Worm (Caenorhabditis elegans) whole organism, L1 larva: Measurements from ENCODE around the gene C23F12.3.

Experiments
- C04F5.9 ChIP-seq: sonication (generic microtip); optimal IDR thresholded peaks from 2 replicates; lab custom pipeline; 2016; ENCODE audit warnings: missing genetic modification characterization, missing compliant biosample characterization
- C34B4.2 ChIP-seq: sonication (generic microtip); optimal IDR thresholded peaks from 2 replicates; lab custom pipeline; 2017; ENCODE audit warnings: mild to moderate bottlenecking, missing genetic modification characterization, missing compliant biosample characterization
- alr-1 ChIP-seq: fragments of 200-800 bp; sonication (Bioruptor generic); optimal IDR thresholded peaks from 2 replicates; lab custom pipeline; 2018; ENCODE audit warnings: borderline replicate concordance, mild to moderate bottlenecking, missing genetic modification characterization, missing compliant biosample characterization
- blmp-1 ChIP-seq: fragments of 150-350 bp; optimal IDR thresholded peaks from 2 replicates; lab custom pipeline; 2014; ENCODE audit warnings: missing biosample characterization, missing genetic modification characterization
- ceh-63 ChIP-seq: fragments of 200-800 bp; sonication (Bioruptor generic); optimal IDR thresholded peaks from 2 replicates; lab custom pipeline; 2018; ENCODE audit warnings: mild to moderate bottlenecking, missing genetic modification characterization, missing compliant biosample characterization
- ces-1 ChIP-seq: fragments of 150-350 bp; optimal IDR thresholded peaks from 2 replicates; lab custom pipeline; 2014; ENCODE audit warnings: missing biosample characterization, missing genetic modification reagents, missing genetic modification characterization
- dpl-1 ChIP-seq, 3 experiments: fragments of 150-350 bp in 2 of 3; sonication (generic microtip) in 1 of 3; optimal IDR thresholded peaks; 2 replicates each; lab custom pipeline; 2014 to 2017; ENCODE audit warnings: missing biosample characterization in 3 of 3, missing genetic modification characterization in 3 of 3, missing genetic modification reagents in 3 of 3
- dsc-1 ChIP-seq: sonication (generic microtip); optimal IDR thresholded peaks from 2 replicates; lab custom pipeline; 2016; ENCODE audit warnings: mild to moderate bottlenecking, missing genetic modification characterization, missing compliant biosample characterization
- efl-3 ChIP-seq: fragments of 200-800 bp; sonication (Bioruptor generic); optimal IDR thresholded peaks from 2 replicates; lab custom pipeline; 2018; ENCODE audit warnings: mild to moderate bottlenecking, missing genetic modification characterization, missing compliant biosample characterization
- egl-13 ChIP-seq: sonication (generic microtip); optimal IDR thresholded peaks from 2 replicates; lab custom pipeline; 2016; ENCODE audit warnings: missing genotype, missing genetic modification reagents, missing genetic modification characterization, missing compliant biosample characterization
- elt-2 ChIP-seq: sonication (generic microtip); optimal IDR thresholded peaks from 2 replicates; lab custom pipeline; 2016; ENCODE audit warnings: missing genetic modification characterization, mild to moderate bottlenecking, inconsistent platforms, missing compliant biosample characterization, missing genetic modification reagents
- elt-3 ChIP-seq, 6 experiments: fragments of 150-350 bp in 1 of 6; sonication (generic microtip); optimal IDR thresholded peaks; 2 replicates each; lab custom pipeline; 2017 to 2018; ENCODE audit warnings: missing biosample characterization in 6 of 6, missing genetic modification characterization in 6 of 6, inconsistent platforms in 1 of 6
- ets-5 ChIP-seq: fragments of 200-800 bp; sonication (Bioruptor generic); IDR thresholded peaks from 2 replicates; pipeline ENCODE4 v1.3.6; 2022; ENCODE audit warnings: missing genetic modification characterization, missing compliant biosample characterization
- fkh-4 ChIP-seq: sonication (generic microtip); optimal IDR thresholded peaks from 2 replicates; lab custom pipeline; 2016; ENCODE audit warnings: missing compliant biosample characterization, missing genetic modification characterization, borderline replicate concordance
- fkh-8 ChIP-seq: sonication (generic microtip); optimal IDR thresholded peaks from 2 replicates; lab custom pipeline; 2016; ENCODE audit warnings: mild to moderate bottlenecking, missing genetic modification characterization, missing compliant biosample characterization
- grh-1 ChIP-seq: fragments of 200-800 bp; sonication (Bioruptor generic); IDR thresholded peaks from 2 replicates; pipeline ENCODE4 v1.3.6; 2022; ENCODE audit warnings: missing genetic modification reagents, missing genetic modification characterization, missing compliant biosample characterization
- hlh-17 ChIP-seq: fragments of 200-800 bp; sonication (Bioruptor generic); optimal IDR thresholded peaks from 2 replicates; lab custom pipeline; 2018; ENCODE audit warnings: missing genetic modification characterization, mild to moderate bottlenecking, missing compliant biosample characterization, moderate library complexity, borderline replicate concordance
- hlh-4 ChIP-seq: sonication (generic microtip); optimal IDR thresholded peaks from 2 replicates; lab custom pipeline; 2016; ENCODE audit warnings: mild to moderate bottlenecking, missing genetic modification characterization, missing compliant biosample characterization
- hpl-2 ChIP-seq: fragments of 150-350 bp; optimal IDR thresholded peaks from 2 replicates; lab custom pipeline; 2014; ENCODE audit warnings: missing biosample characterization, missing genetic modification reagents, missing genetic modification characterization
- isw-1 ChIP-seq: fragments of 200-800 bp; sonication (Bioruptor generic); IDR thresholded peaks from 2 replicates; pipeline ENCODE4 v1.3.6; 2022; ENCODE audit warnings: missing genetic modification characterization, missing compliant biosample characterization
- jun-1 ChIP-seq: fragments of 150-350 bp; optimal IDR thresholded peaks from 2 replicates; lab custom pipeline; 2014; ENCODE audit warnings: missing biosample characterization, missing genetic modification reagents, missing genetic modification characterization
- lin-13 ChIP-seq: fragments of 150-350 bp; optimal IDR thresholded peaks from 2 replicates; lab custom pipeline; 2014; ENCODE audit warnings: missing biosample characterization, missing genetic modification reagents, missing genetic modification characterization
- lin-14 ChIP-seq: fragments of 200-800 bp; sonication (Bioruptor generic); optimal IDR thresholded peaks from 2 replicates; lab custom pipeline; 2018; ENCODE audit warnings: mild to moderate bottlenecking, missing genetic modification characterization, moderate library complexity, missing compliant biosample characterization
- lin-15B ChIP-seq: fragments of 150-350 bp; sonication (generic microtip); optimal IDR thresholded peaks from 3 replicates; lab custom pipeline; 2014; ENCODE audit warnings: missing biosample characterization, missing genetic modification characterization
- lin-35 ChIP-seq, 2 experiments: fragments of 150-350 bp; optimal IDR thresholded peaks; 2 replicates each; lab custom pipeline; 2014; ENCODE audit warnings: missing biosample characterization in 2 of 2, missing genetic modification characterization in 2 of 2, missing genetic modification reagents in 2 of 2
- lin-39 ChIP-seq: fragments of 150-350 bp; optimal IDR thresholded peaks from 2 replicates; lab custom pipeline; 2014; ENCODE audit warnings: missing biosample characterization, missing genetic modification reagents, missing genetic modification characterization
- lir-3 ChIP-seq: sonication (generic microtip); optimal IDR thresholded peaks from 2 replicates; lab custom pipeline; 2016; ENCODE audit warnings: mild to moderate bottlenecking, missing genetic modification characterization, moderate library complexity, missing compliant biosample characterization; ENCODE audit not compliant: poor library complexity
- lsy-2 ChIP-seq, 2 experiments: fragments of 150-350 bp; optimal IDR thresholded peaks; 2 replicates each; lab custom pipeline; 2014; ENCODE audit warnings: missing biosample characterization in 2 of 2, missing genetic modification characterization in 2 of 2
- mdl-1 ChIP-seq, 2 experiments: fragments of 150-350 bp; optimal IDR thresholded peaks; 2 replicates each; lab custom pipeline; 2014 to 2017; ENCODE audit warnings: missing biosample characterization in 2 of 2, missing genetic modification characterization in 2 of 2, inconsistent platforms in 1 of 2
- mef-2 ChIP-seq: fragments of 150-350 bp; optimal IDR thresholded peaks from 2 replicates; lab custom pipeline; 2014; ENCODE audit warnings: missing biosample characterization, missing genetic modification characterization
- nhr-11 ChIP-seq: fragments of 150-350 bp; optimal IDR thresholded peaks from 2 replicates; lab custom pipeline; 2014; ENCODE audit warnings: missing biosample characterization, missing genetic modification characterization
- nhr-12 ChIP-seq: sonication (generic microtip); optimal IDR thresholded peaks from 2 replicates; lab custom pipeline; 2017; ENCODE audit warnings: missing biosample characterization, missing genetic modification characterization
- nhr-20 ChIP-seq: sonication (generic microtip); optimal IDR thresholded peaks from 2 replicates; lab custom pipeline; 2016; ENCODE audit warnings: mild to moderate bottlenecking, missing genetic modification characterization, missing compliant biosample characterization
- nhr-237 ChIP-seq: fragments of 150-350 bp; optimal IDR thresholded peaks from 2 replicates; lab custom pipeline; 2014; ENCODE audit warnings: missing biosample characterization, missing genetic modification characterization
- nhr-71 ChIP-seq: sonication (generic microtip); optimal IDR thresholded peaks from 2 replicates; lab custom pipeline; 2016; ENCODE audit warnings: mild to moderate bottlenecking, missing genetic modification characterization, moderate library complexity, missing compliant biosample characterization
- nhr-84 ChIP-seq: sonication (generic microtip); optimal IDR thresholded peaks from 2 replicates; lab custom pipeline; 2017; ENCODE audit warnings: missing biosample characterization, missing genetic modification characterization
- nhr-85 ChIP-seq: sonication (generic microtip); peaks from one replicate; lab custom pipeline; 2016; ENCODE audit warnings: missing genetic modification characterization, inconsistent platforms, missing compliant biosample characterization
- nhr-90 ChIP-seq: sonication (generic microtip); optimal IDR thresholded peaks from 2 replicates; lab custom pipeline; 2016; ENCODE audit warnings: mild to moderate bottlenecking, missing genetic modification characterization, missing compliant biosample characterization; ENCODE audit not compliant: poor library complexity
- pax-3 ChIP-seq: fragments of 200-800 bp; sonication (Bioruptor generic); optimal IDR thresholded peaks from 2 replicates; lab custom pipeline; 2018; ENCODE audit warnings: mild to moderate bottlenecking, missing genetic modification characterization, moderate library complexity, missing compliant biosample characterization
- rnt-1 ChIP-seq: sonication (generic microtip); optimal IDR thresholded peaks from 2 replicates; lab custom pipeline; 2016; ENCODE audit warnings: mild to moderate bottlenecking, missing genetic modification characterization, moderate library complexity, missing compliant biosample characterization
- snu-23 ChIP-seq: sonication (generic microtip); optimal IDR thresholded peaks from 2 replicates; lab custom pipeline; 2016; ENCODE audit warnings: missing genetic modification characterization, missing compliant biosample characterization
- sox-4 ChIP-seq: sonication (generic microtip); optimal IDR thresholded peaks from 2 replicates; lab custom pipeline; 2016; ENCODE audit warnings: missing genetic modification characterization, missing compliant biosample characterization
- sptf-1 ChIP-seq: fragments of 150-350 bp; optimal IDR thresholded peaks from 2 replicates; lab custom pipeline; 2014; ENCODE audit warnings: missing biosample characterization, missing genetic modification characterization
- sup-37 ChIP-seq: fragments of 200-800 bp; sonication (Bioruptor generic); optimal IDR thresholded peaks from 2 replicates; lab custom pipeline; 2018; ENCODE audit warnings: mild to moderate bottlenecking, missing genetic modification characterization, missing compliant biosample characterization
- tlp-1 ChIP-seq: fragments of 150-350 bp; optimal IDR thresholded peaks from 2 replicates; lab custom pipeline; 2014; ENCODE audit warnings: missing biosample characterization, missing genetic modification characterization
- unc-130 ChIP-seq: fragments of 150-350 bp; optimal IDR thresholded peaks from 2 replicates; lab custom pipeline; 2017; ENCODE audit warnings: missing biosample characterization, missing genetic modification characterization, inconsistent platforms
- unc-62 ChIP-seq: fragments of 150-350 bp; optimal IDR thresholded peaks from 2 replicates; lab custom pipeline; 2014; ENCODE audit warnings: missing biosample characterization, missing genetic modification reagents, missing genetic modification characterization
- unc-86 ChIP-seq: sonication (generic microtip); optimal IDR thresholded peaks from 2 replicates; lab custom pipeline; 2016; ENCODE audit warnings: missing genetic modification characterization, missing compliant biosample characterization
- unc-98 ChIP-seq: fragments of 200-800 bp; sonication (Bioruptor generic); IDR thresholded peaks from 2 replicates; pipeline ENCODE4 v1.3.6; 2022; ENCODE audit warnings: missing genetic modification characterization, missing compliant biosample characterization
- xbp-1 ChIP-seq: sonication (generic microtip); optimal IDR thresholded peaks from 2 replicates; lab custom pipeline; 2016; ENCODE audit warnings: missing genetic modification characterization, missing compliant biosample characterization
- zag-1 ChIP-seq: fragments of 150-350 bp; optimal IDR thresholded peaks from 2 replicates; lab custom pipeline; 2014; ENCODE audit warnings: missing biosample characterization, missing genetic modification characterization
- ztf-11 ChIP-seq, 2 experiments: sonication (generic microtip); optimal IDR thresholded peaks; 2 replicates each; lab custom pipeline; 2016 to 2017; ENCODE audit warnings: missing genetic modification characterization in 2 of 2, missing biosample characterization in 1 of 2, missing compliant biosample characterization in 1 of 2
- ztf-4 ChIP-seq: fragments of 150-350 bp; optimal IDR thresholded peaks from 2 replicates; lab custom pipeline; 2014; ENCODE audit warnings: missing biosample characterization, missing genetic modification characterization

The C23F12.3 gene

ce11 chrX:9431002-9431482, 39.6 kb downstream of the C23F12.3 start, which contains the start of gene B0272.3 (continued):
- TF ChIP-seq ces-1: no peak
- TF ChIP-seq ztf-11 (tag; optimal IDR thresholded peaks at IDR 0.05; lab: Kevin White, UChicago): no peak
- TF ChIP-seq pax-3: no peak
- no peak for TF ChIP-seq mef-2
- no peak for TF ChIP-seq ets-5
- TF ChIP-seq hlh-4: no peak
- peak in 1 of 2 experiments; percentile 59 for TF ChIP-seq mdl-1 (tag; optimal IDR thresholded peaks at IDR 0.05; lab: Kevin White, UChicago)
- TF ChIP-seq ceh-63 (GFP tag; lab: Kevin White, UChicago): no peak
- TF ChIP-seq nhr-12 (tag; lab: Kevin White, UChicago): no peak
- TF ChIP-seq snu-23 (GFP tag; lab: Kevin White, UChicago): peak; percentile 80
- TF ChIP-seq nhr-20 (tag; lab: Kevin White, UChicago): peak; percentile 95
- no peak for TF ChIP-seq nhr-11
- no peak for TF ChIP-seq C34B4.2 (tag; lab: Kevin White, UChicago)
- TF ChIP-seq dsc-1 (tag; lab: Kevin White, UChicago): no peak
- TF ChIP-seq elt-2 (tag; lab: Kevin White, UChicago): peak; percentile 81
- TF ChIP-seq rnt-1 (tag; lab: Kevin White, UChicago): peak; percentile 57
- TF ChIP-seq fkh-4 (tag; lab: Kevin White, UChicago): no peak
- peak; percentile 85 for TF ChIP-seq nhr-85 (tag; lab: Kevin White, UChicago)
- no peak for TF ChIP-seq hlh-17 (GFP tag; lab: Kevin White, UChicago)
- TF ChIP-seq jun-1: no peak
- no peak for TF ChIP-seq C04F5.9 (tag; lab: Kevin White, UChicago)
- TF ChIP-seq alr-1 (tag; lab: Kevin White, UChicago): no peak
- TF ChIP-seq lir-3 (tag; lab: Kevin White, UChicago): no peak
- no peak for TF ChIP-seq isw-1
- no peak for TF ChIP-seq unc-98 (GFP tag; lab: Robert Waterston, UW)
- no peak for TF ChIP-seq lin-15B (tag; lab: Kevin White, UChicago)
- no peak for TF ChIP-seq efl-3 (GFP tag; lab: Kevin White, UChicago)
- no peak for TF ChIP-seq hpl-2 (GFP tag; lab: Kevin White, UChicago)
- no peak for TF ChIP-seq unc-86 (tag; lab: Kevin White, UChicago)
- TF ChIP-seq ztf-4 (tag; lab: Kevin White, UChicago): peak; percentile 44
- no peak for TF ChIP-seq tlp-1 (tag; lab: Kevin White, UChicago)
- TF ChIP-seq grh-1 (GFP tag; lab: Robert Waterston, UW): no peak
- TF ChIP-seq unc-130 (tag; lab: Kevin White, UChicago): no peak
- TF ChIP-seq nhr-90 (tag; lab: Kevin White, UChicago): peak; percentile 51
- TF ChIP-seq dpl-1 (GFP tag; optimal IDR thresholded peaks at IDR 0.05; lab: Kevin White, UChicago): peak in 1 of 3 experiments; percentile 20
- no peak for TF ChIP-seq lin-13
- TF ChIP-seq egl-13 (tag; lab: Kevin White, UChicago): no peak
- TF ChIP-seq sup-37 (GFP tag; lab: Kevin White, UChicago): no peak
- TF ChIP-seq blmp-1 (tag; lab: Kevin White, UChicago): peak; percentile 63
- TF ChIP-seq nhr-84: no peak
- peak; percentile 83 for TF ChIP-seq lin-14 (GFP tag; lab: Kevin White, UChicago)
- TF ChIP-seq elt-3 (tag; optimal IDR thresholded peaks at IDR 0.05; lab: Kevin White, UChicago): peak in 5 of 6 experiments; percentile 4 to 54 (median 16)
- TF ChIP-seq xbp-1 (tag; lab: Kevin White, UChicago): peak; percentile 36
- TF ChIP-seq sptf-1 (tag; lab: Kevin White, UChicago): no peak
- TF ChIP-seq nhr-71 (tag; lab: Kevin White, UChicago): peak; percentile 72
- TF ChIP-seq lin-39 (tag; lab: Kevin White, UChicago): no peak
- TF ChIP-seq fkh-8 (tag; lab: Kevin White, UChicago): no peak
- no peak for TF ChIP-seq sox-4 (tag; lab: Kevin White, UChicago)
- TF ChIP-seq lin-35 (GFP tag; optimal IDR thresholded peaks at IDR 0.05; lab: Kevin White, UChicago): peak in 1 of 2 experiments; percentile 68
- no peak for TF ChIP-seq zag-1
- no peak for TF ChIP-seq unc-62 (GFP tag; lab: Kevin White, UChicago)
- TF ChIP-seq nhr-237 (tag; lab: Kevin White, UChicago): no peak
- peak; percentile 4 to 44 for TF ChIP-seq lsy-2 (tag; optimal IDR thresholded peaks at IDR 0.05; lab: Kevin White, UChicago)
